Fruit fly (Drosophila melanogaster) whole organism, embryonic: ENCODE results near the gene CG34296.

Source experiments
- Adf1 ChIP-seq: fragments of 200-800 bp; sonication (Bioruptor generic); IDR thresholded peaks from 2 replicates; pipeline ENCODE4 v1.3.6; 2022; ENCODE audit warnings: missing biosample characterization, missing genetic modification characterization
- Antp ChIP-seq: fragments of 200-800 bp; sonication (Bioruptor generic); optimal IDR thresholded peaks from 3 replicates; lab custom pipeline; 2016; ENCODE audit warnings: missing biosample characterization, missing genetic modification characterization
- C15 ChIP-seq: fragments of 200-800 bp; sonication (Bioruptor generic); IDR thresholded peaks from 3 replicates; pipeline ENCODE4 v1.3.6; 2022; ENCODE audit warnings: missing biosample characterization, missing genetic modification characterization
- CG10366 ChIP-seq: fragments of 200-800 bp; sonication (Bioruptor generic); IDR thresholded peaks from 2 replicates; pipeline ENCODE4 v1.3.6; 2022; ENCODE audit warnings: missing biosample characterization, missing genetic modification characterization
- CG11560 ChIP-seq: fragments of 200-800 bp; sonication (Bioruptor generic); IDR thresholded peaks from 3 replicates; pipeline ENCODE4 v1.3.6; 2022; ENCODE audit warnings: missing biosample characterization, missing genetic modification characterization
- CG12299 ChIP-seq: fragments of 200-800 bp; sonication (Bioruptor generic); optimal IDR thresholded peaks from 2 replicates; lab custom pipeline; 2018; ENCODE audit warnings: missing biosample characterization, mild to moderate bottlenecking, missing genetic modification characterization
- CG13775 ChIP-seq: fragments of 200-800 bp; sonication (Bioruptor generic); optimal IDR thresholded peaks from 3 replicates; lab custom pipeline; 2017; ENCODE audit warnings: missing biosample characterization, mild to moderate bottlenecking, missing genetic modification characterization
- CG14441 ChIP-seq: fragments of 200-800 bp; sonication (Bioruptor generic); IDR thresholded peaks from 2 replicates; pipeline ENCODE4 v1.3.6; 2022; ENCODE audit warnings: missing biosample characterization, missing genetic modification characterization
- CG15269 ChIP-seq: fragments of 200-800 bp; sonication (Bioruptor generic); optimal IDR thresholded peaks from 2 replicates; lab custom pipeline; 2018; ENCODE audit warnings: missing biosample characterization, mild to moderate bottlenecking, missing genetic modification characterization, moderate library complexity
- CG15479 ChIP-seq: fragments of 200-800 bp; sonication (Bioruptor generic); optimal IDR thresholded peaks from 3 replicates; lab custom pipeline; 2019; ENCODE audit warnings: missing biosample characterization, mild to moderate bottlenecking, missing genetic modification characterization, moderate library complexity
- CG15696 ChIP-seq: fragments of 200-800 bp; sonication (Bioruptor generic); optimal IDR thresholded peaks from 2 replicates; lab custom pipeline; 2019; ENCODE audit warnings: missing biosample characterization, mild to moderate bottlenecking, missing genetic modification characterization, moderate library complexity
- CG1602 ChIP-seq: fragments of 200-800 bp; sonication (Bioruptor generic); optimal IDR thresholded peaks from 3 replicates; lab custom pipeline; 2016; ENCODE audit warnings: missing biosample characterization, missing genetic modification characterization
- CG1603 ChIP-seq: fragments of 200-800 bp; sonication (Bioruptor generic); optimal IDR thresholded peaks from 2 replicates; lab custom pipeline; 2019; ENCODE audit warnings: missing biosample characterization, mild to moderate bottlenecking, missing genetic modification characterization, moderate library complexity
- CG17328 ChIP-seq: fragments of 200-800 bp; sonication (Bioruptor generic); IDR thresholded peaks from 2 replicates; pipeline ENCODE4 v1.3.6; 2022; ENCODE audit warnings: missing biosample characterization, missing genetic modification characterization
- CG3065 ChIP-seq: fragments of 200-800 bp; sonication (Bioruptor generic); optimal IDR thresholded peaks from 2 replicates; lab custom pipeline; 2016; ENCODE audit warnings: missing biosample characterization, missing genetic modification characterization
- CG34224 ChIP-seq: fragments of 200-800 bp; sonication (Bioruptor generic); IDR thresholded peaks from 3 replicates; pipeline ENCODE4 v1.3.6; 2022; ENCODE audit warnings: missing biosample characterization, missing genetic modification characterization; ENCODE audit not compliant: partially characterized antibody
- CG42726 ChIP-seq: fragments of 200-800 bp; sonication (Bioruptor generic); IDR thresholded peaks from 2 replicates; pipeline ENCODE4 v1.3.6; 2022; ENCODE audit warnings: missing biosample characterization, missing genetic modification characterization; ENCODE audit not compliant: partially characterized antibody
- CG4707 ChIP-seq: fragments of 200-800 bp; sonication (Bioruptor generic); optimal IDR thresholded peaks from 2 replicates; lab custom pipeline; 2018; ENCODE audit warnings: missing biosample characterization, mild to moderate bottlenecking, missing genetic modification characterization, moderate library complexity
- CG6654 ChIP-seq: fragments of 200-800 bp; sonication (Bioruptor generic); optimal IDR thresholded peaks from 2 replicates; lab custom pipeline; 2017; ENCODE audit warnings: missing biosample characterization, mild to moderate bottlenecking, missing genetic modification characterization
- CG6765 ChIP-seq: fragments of 200-800 bp; sonication (Bioruptor generic); optimal IDR thresholded peaks from 3 replicates; lab custom pipeline; 2017; ENCODE audit warnings: missing biosample characterization, mild to moderate bottlenecking, missing genetic modification characterization
- CG7745 ChIP-seq: fragments of 200-800 bp; sonication (Bioruptor generic); optimal IDR thresholded peaks from 2 replicates; lab custom pipeline; 2018; ENCODE audit warnings: missing biosample characterization, mild to moderate bottlenecking, missing genetic modification characterization, moderate library complexity
- CG8359 ChIP-seq: fragments of 200-800 bp; sonication (Bioruptor generic); optimal IDR thresholded peaks from 2 replicates; lab custom pipeline; 2017; ENCODE audit warnings: missing biosample characterization, mild to moderate bottlenecking, missing genetic modification characterization, borderline replicate concordance
- CG9817 ChIP-seq: fragments of 200-800 bp; sonication (Bioruptor generic); optimal IDR thresholded peaks from 2 replicates; lab custom pipeline; 2018; ENCODE audit warnings: missing biosample characterization, mild to moderate bottlenecking, missing genetic modification characterization, moderate library complexity
- Chrac-16 ChIP-seq: fragments of 200-800 bp; sonication (Bioruptor generic); optimal IDR thresholded peaks from 3 replicates; lab custom pipeline; 2016; ENCODE audit warnings: missing biosample characterization, missing genetic modification characterization
- CrebB ChIP-seq: fragments of 200-800 bp; sonication (Bioruptor generic); optimal IDR thresholded peaks from 3 replicates; lab custom pipeline; 2018; ENCODE audit warnings: missing biosample characterization, mild to moderate bottlenecking, missing genetic modification characterization
- Dad ChIP-seq: fragments of 200-800 bp; sonication (Bioruptor generic); optimal IDR thresholded peaks from 3 replicates; lab custom pipeline; 2016; ENCODE audit warnings: missing biosample characterization, missing genetic modification characterization
- Doc3 ChIP-seq: fragments of 200-800 bp; sonication (Bioruptor generic); IDR thresholded peaks from 3 replicates; pipeline ENCODE4 v1.3.6; 2022; ENCODE audit warnings: missing biosample characterization, missing genetic modification characterization; ENCODE audit not compliant: partially characterized antibody
- Eip74EF ChIP-seq, 2 experiments: fragments of 200-800 bp in 1 of 2; fragments of >200 bp in 1 of 2; sonication (Bioruptor generic) in 1 of 2; optimal IDR thresholded peaks; 2 replicates each; lab custom pipeline; 2017 to 2019; ENCODE audit warnings: missing biosample characterization in 2 of 2, missing genetic modification characterization in 2 of 2, mild to moderate bottlenecking in 1 of 2, moderate library complexity in 1 of 2
- Fer3 ChIP-seq: fragments of 200-800 bp; sonication (Bioruptor generic); optimal IDR thresholded peaks from 2 replicates; lab custom pipeline; 2018; ENCODE audit warnings: missing biosample characterization, mild to moderate bottlenecking, missing genetic modification characterization, moderate library complexity
- Hmr ChIP-seq: fragments of 200-800 bp; sonication (Bioruptor generic); optimal IDR thresholded peaks from 3 replicates; lab custom pipeline; 2017; ENCODE audit warnings: mild to moderate bottlenecking, missing biosample characterization, missing genetic modification reagents, missing genetic modification characterization
- Hr3 ChIP-seq: fragments of 200-800 bp; sonication (Bioruptor generic); optimal IDR thresholded peaks from 3 replicates; lab custom pipeline; 2016; ENCODE audit warnings: missing biosample characterization, missing genetic modification characterization
- Nf-YC ChIP-seq: fragments of 200-800 bp; optimal IDR thresholded peaks from 3 replicates; lab custom pipeline; 2019; ENCODE audit warnings: missing biosample characterization, mild to moderate bottlenecking, missing genetic modification characterization, moderate library complexity
- Rx ChIP-seq: fragments of 200-800 bp; sonication (Bioruptor generic); IDR thresholded peaks from 2 replicates; pipeline ENCODE4 v1.3.6; 2022; ENCODE audit warnings: missing biosample characterization, missing genetic modification characterization
- Sox102F ChIP-seq: fragments of 200-800 bp; sonication (Bioruptor generic); optimal IDR thresholded peaks from 2 replicates; lab custom pipeline; 2018; ENCODE audit warnings: missing biosample characterization, mild to moderate bottlenecking, missing genetic modification characterization, moderate library complexity
- ara ChIP-seq: fragments of 200-800 bp; sonication (Bioruptor generic); IDR thresholded peaks from 2 replicates; pipeline ENCODE4 v1.3.6; 2022; ENCODE audit warnings: missing biosample characterization, missing genetic modification characterization
- az2 ChIP-seq: fragments of 200-800 bp; sonication (Bioruptor generic); optimal IDR thresholded peaks from 3 replicates; lab custom pipeline; 2016; ENCODE audit warnings: missing biosample characterization, missing genetic modification characterization
- cwo ChIP-seq: fragments of 200-800 bp; sonication (Bioruptor generic); optimal IDR thresholded peaks from 3 replicates; lab custom pipeline; 2017; ENCODE audit warnings: missing biosample characterization, missing genetic modification characterization, mild to moderate bottlenecking, moderate library complexity, missing genetic modification reagents
- dysf ChIP-seq: fragments of 200-800 bp; sonication (Bioruptor generic); IDR thresholded peaks from 3 replicates; pipeline ENCODE4 v1.3.6; 2022; ENCODE audit warnings: missing biosample characterization, missing genetic modification characterization
- ftz-f1 ChIP-seq: fragments of 200-800 bp; sonication (Bioruptor generic); optimal IDR thresholded peaks from 2 replicates; lab custom pipeline; 2016; ENCODE audit warnings: missing biosample characterization, missing genetic modification characterization
- fu2 ChIP-seq: fragments of 200-800 bp; sonication (Bioruptor generic); optimal IDR thresholded peaks from 2 replicates; lab custom pipeline; 2016; ENCODE audit warnings: missing biosample characterization, missing genetic modification characterization
- gsb-n ChIP-seq: fragments of 200-800 bp; sonication (Bioruptor generic); optimal IDR thresholded peaks from 3 replicates; lab custom pipeline; 2018; ENCODE audit warnings: missing biosample characterization, mild to moderate bottlenecking, missing genetic modification characterization
- ken ChIP-seq: fragments of 200-800 bp; sonication (Bioruptor generic); IDR thresholded peaks from 3 replicates; pipeline ENCODE4 v1.3.6; 2022; ENCODE audit warnings: missing biosample characterization, missing genetic modification characterization
- luna ChIP-seq: fragments of 200-800 bp; sonication (Bioruptor generic); optimal IDR thresholded peaks from 2 replicates; lab custom pipeline; 2016; ENCODE audit warnings: missing biosample characterization, missing genetic modification characterization
- nom ChIP-seq: fragments of 200-800 bp; sonication (Bioruptor generic); optimal IDR thresholded peaks from 2 replicates; lab custom pipeline; 2017; ENCODE audit warnings: missing biosample characterization, missing genetic modification characterization, mild to moderate bottlenecking, moderate library complexity, missing genetic modification reagents
- pfk ChIP-seq: fragments of 200-800 bp; sonication (Bioruptor generic); optimal IDR thresholded peaks from 2 replicates; lab custom pipeline; 2018; ENCODE audit warnings: missing biosample characterization, mild to moderate bottlenecking, missing genetic modification characterization, moderate library complexity
- pzg ChIP-seq: fragments of 200-800 bp; sonication (Bioruptor generic); optimal IDR thresholded peaks from 3 replicates; lab custom pipeline; 2018; ENCODE audit warnings: missing biosample characterization, mild to moderate bottlenecking, missing genetic modification characterization, moderate library complexity
- repo ChIP-seq: fragments of 200-800 bp; sonication (Bioruptor generic); optimal IDR thresholded peaks from 2 replicates; lab custom pipeline; 2016; ENCODE audit warnings: missing biosample characterization, missing genetic modification characterization
- ssp ChIP-seq: fragments of 200-800 bp; sonication (Bioruptor generic); IDR thresholded peaks from 2 replicates; pipeline ENCODE4 v1.3.6; 2022; ENCODE audit warnings: missing biosample characterization, missing genetic modification characterization
- z ChIP-seq: fragments of 200-800 bp; sonication (Bioruptor generic); IDR thresholded peaks from 3 replicates; pipeline ENCODE4 v1.3.6; 2022; ENCODE audit warnings: missing biosample characterization, missing genetic modification characterization

The CG34296 gene

dm6 chr3R:29716782-29717317, 5.5 kb upstream of the CG34296 start, which contains the start of gene Obp99b (continued):
- TF ChIP-seq ken (GFP tag; lab: Robert Waterston, UW): peak; percentile 85
- peak; percentile 60 for TF ChIP-seq Hr3 (GFP tag; lab: Kevin White, UChicago)
- peak; percentile 91 for TF ChIP-seq CG1603 (tag; lab: Kevin White, UChicago)
- TF ChIP-seq CG17328 (GFP tag; lab: Robert Waterston, UW): peak; percentile 86
- TF ChIP-seq CG14441 (GFP tag; lab: Robert Waterston, UW): peak; percentile 69
- TF ChIP-seq CG8359: peak; percentile 83
- TF ChIP-seq C15: 0 out of 3 replicates have a peak, but pooled peaks have one; percentile 35
- TF ChIP-seq CG9817 (tag; lab: Kevin White, UChicago): peak; percentile 66
- peak; percentile 63 for TF ChIP-seq Hmr
- TF ChIP-seq pfk: peak; percentile 45
- TF ChIP-seq cwo (GFP tag; lab: Kevin White, UChicago): no peak
- peak; percentile 74 for TF ChIP-seq CrebB
- TF ChIP-seq dysf: peak; percentile 80
- peak; percentile 77 for TF ChIP-seq ara (GFP tag; lab: Robert Waterston, UW)
- peak; percentile 67 for TF ChIP-seq gsb-n (tag; lab: Kevin White, UChicago)
- peak; percentile 75 for TF ChIP-seq nom
- TF ChIP-seq ftz-f1 (GFP tag; lab: Kevin White, UChicago): peak; percentile 5
- peak; percentile 25 for TF ChIP-seq Adf1 (GFP tag; lab: Robert Waterston, UW)
- TF ChIP-seq Dad (GFP tag; lab: Kevin White, UChicago): peak; percentile 63
- TF ChIP-seq CG12299: peak; percentile 34
- peak; percentile 70 for TF ChIP-seq CG6765 (GFP tag; lab: Kevin White, UChicago)
- TF ChIP-seq CG15479 (GFP tag; lab: Kevin White, UChicago): no peak
- TF ChIP-seq Chrac-16 (GFP tag; lab: Kevin White, UChicago): peak; percentile 75
- TF ChIP-seq pzg (GFP tag; lab: Kevin White, UChicago): no peak
- TF ChIP-seq Fer3 (tag; lab: Kevin White, UChicago): peak; percentile 68
- peak; percentile 71 for TF ChIP-seq CG10366 (GFP tag; lab: Robert Waterston, UW)
- TF ChIP-seq CG3065: peak; percentile 42
- no peak for TF ChIP-seq CG42726 (GFP tag; lab: Robert Waterston, UW)
- peak; percentile 67 for TF ChIP-seq ssp (GFP tag; lab: Robert Waterston, UW)
- TF ChIP-seq CG1602 (GFP tag; lab: Kevin White, UChicago): peak; percentile 50
- TF ChIP-seq repo (GFP tag; lab: Kevin White, UChicago): peak; percentile 75
- peak; percentile 13 for TF ChIP-seq fu2 (GFP tag; lab: Kevin White, UChicago)
- peak; percentile 85 for TF ChIP-seq az2 (GFP tag; lab: Kevin White, UChicago)
- peak; percentile 49 for TF ChIP-seq CG7745
- TF ChIP-seq CG15269 (tag; lab: Kevin White, UChicago): peak; percentile 73
- peak; percentile 17; the same call in 1 of the 3 replicates for TF ChIP-seq CG34224 (GFP tag; lab: Robert Waterston, UW)
- peak; percentile 82 for TF ChIP-seq CG4707 (GFP tag; lab: Kevin White, UChicago)
- no peak for TF ChIP-seq Eip74EF (GFP tag; optimal IDR thresholded peaks at IDR 0.05; lab: Kevin White, UChicago)
- TF ChIP-seq Doc3 (GFP tag; lab: Robert Waterston, UW): no peak
- 0 out of 3 replicates have a peak, but pooled peaks have one; percentile 54 for TF ChIP-seq CG11560 (tag; lab: Robert Waterston, UW)
- TF ChIP-seq luna (GFP tag; lab: Kevin White, UChicago): no peak
- no peak for TF ChIP-seq z (GFP tag; lab: Robert Waterston, UW)
- peak; percentile 69 for TF ChIP-seq Rx (GFP tag; lab: Robert Waterston, UW)
- peak; percentile 67 for TF ChIP-seq CG15696 (tag; lab: Kevin White, UChicago)
- TF ChIP-seq Antp: peak; percentile 84
- peak; percentile 68 for TF ChIP-seq Sox102F (GFP tag; lab: Kevin White, UChicago)
- peak; percentile 73 for TF ChIP-seq CG6654 (GFP tag; lab: Kevin White, UChicago)
- peak; percentile 25 for TF ChIP-seq Nf-YC (tag; lab: Kevin White, UChicago)
- peak; percentile 80 for TF ChIP-seq CG13775
